Worm (Caenorhabditis elegans): Measurements from ENCODE around the gene Y47D3A.14.

Y47D3A.14 gene

ce11 chrIII:11194123-11194522 lies 42.5 kb downstream of the Y47D3A.14 start:
- TF ChIP-seq ceh-14 (tag; optimal IDR thresholded peaks at IDR 0.05): no peak
- peak; percentile 93 for TF ChIP-seq dve-1 (tag; optimal IDR thresholded peaks at IDR 0.05)
- no peak for TF ChIP-seq ceh-6 (GFP tag; optimal IDR thresholded peaks at IDR 0.05)
- no peak for TF ChIP-seq sox-2 (GFP tag; IDR thresholded peaks at IDR 0.05)

- TF ChIP-seq nfya-1 (tag; optimal IDR thresholded peaks at IDR 0.05): no peak
- no peak for TF ChIP-seq pat-9 (tag; optimal IDR thresholded peaks at IDR 0.05)
- no peak for TF ChIP-seq C08G9.2 (tag; optimal IDR thresholded peaks at IDR 0.05)
- no peak for TF ChIP-seq pha-4 (tag; optimal IDR thresholded peaks at IDR 0.05)
- TF ChIP-seq che-1 (tag; optimal IDR thresholded peaks at IDR 0.05): no peak
- no peak for TF ChIP-seq pha-2 (tag; optimal IDR thresholded peaks at IDR 0.05)
- no peak for TF ChIP-seq fkh-10 (GFP tag; optimal IDR thresholded peaks at IDR 0.05)
- TF ChIP-seq F13H6.1 (tag; optimal IDR thresholded peaks at IDR 0.05): no peak
- TF ChIP-seq hlh-6 (tag; optimal IDR thresholded peaks at IDR 0.05): no peak
- no peak for TF ChIP-seq ceh-30 (tag; optimal IDR thresholded peaks at IDR 0.05)
- TF ChIP-seq ceh-18 (tag; optimal IDR thresholded peaks at IDR 0.05): no peak
- no peak for TF ChIP-seq lin-11 (tag; optimal IDR thresholded peaks at IDR 0.05)
Measured at ce11 chrIII:11193251-11193650, 43.4 kb downstream of the Y47D3A.14 start.

- no peak for TF ChIP-seq ama-1 (optimal IDR thresholded peaks at IDR 0.05)
- no peak for TF ChIP-seq hlh-13 (GFP tag; optimal IDR thresholded peaks at IDR 0.05)
Measured at ce11 chrIII:11188132-11188531, 48.5 kb downstream of the Y47D3A.14 start.
